Worm (Caenorhabditis elegans): ENCODE measurements around the gene cec-4.
A peak's percentile ranks its signal among the peaks of the same experiment; 100 is the strongest.

Gene cec-4

DNA sequence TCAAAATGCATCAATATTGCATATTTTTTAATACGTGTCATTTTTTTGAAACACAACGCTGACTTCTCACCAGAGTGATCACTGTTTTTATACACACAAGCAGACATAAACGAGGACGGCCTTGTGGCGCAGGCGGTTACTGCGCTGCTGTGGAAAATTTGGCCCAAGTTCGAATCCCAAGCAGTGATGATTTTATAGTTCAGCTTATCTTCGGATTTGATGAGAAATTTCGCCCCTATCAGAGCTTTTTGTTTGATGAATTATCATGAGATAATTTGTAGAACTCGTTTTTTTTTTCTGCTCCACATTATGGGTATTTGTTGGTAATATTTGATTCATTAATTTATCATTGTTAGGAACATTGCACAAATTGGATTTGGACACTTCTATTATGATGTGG, 1.6 kb upstream of the cec-4 start (continued):
- TF ChIP-seq rpc-1 (optimal IDR thresholded peaks at IDR 0.05) (peak; percentile 99), rpc-1 (tag; optimal IDR thresholded peaks at IDR 0.05) (peak; percentile 100), madf-3 (GFP tag; IDR thresholded peaks at IDR 0.05) (peak; percentile 93), aptf-2 (GFP tag; conservative IDR thresholded peaks at IDR 0.05) (0 out of 2 replicates have a peak, but pooled peaks have one; percentile 66), rec-8 (tag; optimal IDR thresholded peaks at IDR 0.05) (peak; percentile 93 to 97), mxl-1 (tag; optimal IDR thresholded peaks at IDR 0.05) (peak; percentile 96)

DNA sequence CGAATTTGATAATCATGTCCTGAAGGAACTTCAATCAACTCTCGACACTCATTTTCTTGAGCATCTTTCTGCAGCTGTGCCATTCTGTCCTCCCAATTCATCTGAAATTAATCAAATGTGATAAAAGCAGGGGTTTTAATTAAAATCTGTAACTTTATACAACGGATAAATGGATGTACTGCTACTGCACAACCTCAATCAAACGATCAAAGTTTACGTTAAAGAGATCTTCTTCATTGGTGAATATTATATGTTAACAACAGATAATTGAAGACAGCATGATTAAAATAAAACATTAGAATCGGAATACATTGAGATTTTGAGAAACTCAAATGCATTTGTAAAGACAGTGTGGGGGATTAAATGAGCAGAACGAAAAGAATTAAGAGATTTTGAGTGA, 2.8 kb downstream of the cec-4 start, which contains the start of gene F32E10.5:
TSS of gene F32E10.5 (minus strand) at position 101 of the 400 bp plus-strand sequence.
- TF ChIP-seq attf-6 (GFP tag; IDR thresholded peaks at IDR 0.05), result no peak
- TF ChIP-seq lin-26 (GFP tag; IDR thresholded peaks at IDR 0.05), result no peak
- no peak for TF ChIP-seq pbrm-1 (GFP tag; IDR thresholded peaks at IDR 0.05)
- no peak for TF ChIP-seq lsy-27 (tag; optimal IDR thresholded peaks at IDR 0.05; ENCODE audit: borderline replicate concordance, insufficient read depth)
- no peak for TF ChIP-seq pha-4 (tag; optimal IDR thresholded peaks at IDR 0.05)
- no peak for TF ChIP-seq ceh-40 (GFP tag; IDR thresholded peaks at IDR 0.05)
- no peak for TF ChIP-seq B0261.1 (tag; optimal IDR thresholded peaks at IDR 0.05)
- no peak for TF ChIP-seq F39B2.1 (GFP tag; IDR thresholded peaks at IDR 0.05)
- TF ChIP-seq rpc-1 (optimal IDR thresholded peaks at IDR 0.05), result no peak
- TF ChIP-seq rpc-1 (tag; optimal IDR thresholded peaks at IDR 0.05), result no peak
- TF ChIP-seq hsf-1 (GFP tag; IDR thresholded peaks at IDR 0.05), result 0 out of 2 replicates have a peak, but pooled peaks have one; percentile 17
- TF ChIP-seq Y95B8A.8 (GFP tag; IDR thresholded peaks at IDR 0.05), result 0 out of 2 replicates have a peak, but pooled peaks have one; percentile 21
- TF ChIP-seq attf-3 (GFP tag; conservative IDR thresholded peaks at IDR 0.05), result no peak
- no peak for TF ChIP-seq lin-54 (GFP tag; optimal IDR thresholded peaks at IDR 0.05)

DNA sequence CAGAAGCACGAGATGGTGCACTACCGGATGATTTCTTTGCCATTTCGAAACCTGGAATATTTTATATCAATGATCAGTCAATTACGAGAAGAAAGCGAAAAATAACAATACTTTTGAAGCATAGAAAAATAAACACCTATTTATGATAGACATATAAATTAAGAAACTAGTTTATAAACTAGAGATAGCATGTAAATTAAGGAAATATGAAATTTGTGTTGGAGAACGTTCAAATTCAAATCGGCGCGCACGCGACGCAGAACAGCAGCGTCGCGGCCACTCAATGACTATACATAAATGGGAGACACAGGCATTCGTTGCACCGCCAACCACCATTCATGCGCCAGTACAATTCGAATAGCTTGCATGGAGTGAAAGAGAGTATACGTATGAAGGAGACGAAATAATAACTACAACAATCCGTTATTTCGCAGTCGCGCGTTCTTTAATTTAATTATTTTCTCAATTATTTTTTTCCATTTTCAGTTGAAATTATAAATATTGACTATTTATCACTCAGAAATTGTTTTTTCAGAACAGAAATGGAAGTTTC, 4.6 kb downstream of the cec-4 start, which contains the start of the genes cec-5 and nol-10:
TSS of gene cec-5 (minus strand) at position 51 of the 553 bp plus-strand sequence.
TSS of gene nol-10 (plus strand) at position 536 of the 553 bp plus-strand sequence.
- TF ChIP-seq hmg-1.2 (GFP tag; IDR thresholded peaks at IDR 0.05), result peak; percentile 89
- no peak for TF ChIP-seq Y67H2A.10 (GFP tag; conservative IDR thresholded peaks at IDR 0.05)
- TF ChIP-seq Y56A3A.18 (GFP tag; IDR thresholded peaks at IDR 0.05), result no peak
- no peak for TF ChIP-seq hmg-20 (GFP tag; IDR thresholded peaks at IDR 0.05)
- peak; percentile 75 for TF ChIP-seq F23B12.7 (tag; optimal IDR thresholded peaks at IDR 0.05; ENCODE audit: insufficient read depth)
- 0 out of 2 replicates have a peak, but pooled peaks have one; percentile 46 for TF ChIP-seq egrh-3 (GFP tag; IDR thresholded peaks at IDR 0.05)
- no peak for TF ChIP-seq ccch-3 (GFP tag; optimal IDR thresholded peaks at IDR 0.05)
- peak; percentile 74 for TF ChIP-seq tbp1 (GFP tag; optimal IDR thresholded peaks at IDR 0.05)
- TF ChIP-seq snpc-3.4 (tag; optimal IDR thresholded peaks at IDR 0.05), result peak; percentile 94
- TF ChIP-seq xnd-1 (tag; optimal IDR thresholded peaks at IDR 0.05), result no peak
- TF ChIP-seq ceh-79 (tag; optimal IDR thresholded peaks at IDR 0.05), result no peak
- TF ChIP-seq K12H6.12 (tag; optimal IDR thresholded peaks at IDR 0.05), result peak; percentile 36
- TF ChIP-seq nhr-179 (tag; optimal IDR thresholded peaks at IDR 0.05), result no peak
- TF ChIP-seq lsy-27 (tag; optimal IDR thresholded peaks at IDR 0.05; ENCODE audit: borderline replicate concordance, insufficient read depth), result no peak
- TF ChIP-seq T26A5.8 (tag; optimal IDR thresholded peaks at IDR 0.05), result no peak
- TF ChIP-seq unc-62 (GFP tag; optimal IDR thresholded peaks at IDR 0.05), result no peak
- 0 out of 2 replicates have a peak, but pooled peaks have one; percentile 67 for TF ChIP-seq Y95B8A.8 (GFP tag; IDR thresholded peaks at IDR 0.05)
- TF ChIP-seq ceh-100 (GFP tag; IDR thresholded peaks at IDR 0.05), result peak; percentile 83
- no peak for TF ChIP-seq B0035.1 (tag; optimal IDR thresholded peaks at IDR 0.05)
- TF ChIP-seq F37B4.10 (GFP tag; IDR thresholded peaks at IDR 0.05), result no peak
- peak; percentile 99 for TF ChIP-seq madf-3 (GFP tag; IDR thresholded peaks at IDR 0.05)
- TF ChIP-seq rcor-1 (GFP tag; IDR thresholded peaks at IDR 0.05), result no peak; the same call in 1 of the 2 replicates
- peak; percentile 83 for TF ChIP-seq nfyb-1 (GFP tag; IDR thresholded peaks at IDR 0.05)
- TF ChIP-seq Y53F4B.3 (GFP tag; IDR thresholded peaks at IDR 0.05), result no peak
- no peak for TF ChIP-seq C06A6.2 (GFP tag; conservative IDR thresholded peaks at IDR 0.05)
- peak; percentile 81 for TF ChIP-seq mcd-1 (GFP tag; IDR thresholded peaks at IDR 0.05)
- peak; percentile 78 for TF ChIP-seq snpc-1.1 (tag; optimal IDR thresholded peaks at IDR 0.05; ENCODE audit: insufficient read depth)
- TF ChIP-seq ceh-40 (GFP tag; IDR thresholded peaks at IDR 0.05), result no peak
- TF ChIP-seq ztf-3 (GFP tag; optimal IDR thresholded peaks at IDR 0.05), result no peak
- TF ChIP-seq hlh-12 (tag; optimal IDR thresholded peaks at IDR 0.05), result no peak
- TF ChIP-seq nhr-80 (tag; optimal IDR thresholded peaks at IDR 0.05), result peak; percentile 39
